Worm (Caenorhabditis elegans): ENCODE measurements around the gene Y38C1AA.6.

DNA sequence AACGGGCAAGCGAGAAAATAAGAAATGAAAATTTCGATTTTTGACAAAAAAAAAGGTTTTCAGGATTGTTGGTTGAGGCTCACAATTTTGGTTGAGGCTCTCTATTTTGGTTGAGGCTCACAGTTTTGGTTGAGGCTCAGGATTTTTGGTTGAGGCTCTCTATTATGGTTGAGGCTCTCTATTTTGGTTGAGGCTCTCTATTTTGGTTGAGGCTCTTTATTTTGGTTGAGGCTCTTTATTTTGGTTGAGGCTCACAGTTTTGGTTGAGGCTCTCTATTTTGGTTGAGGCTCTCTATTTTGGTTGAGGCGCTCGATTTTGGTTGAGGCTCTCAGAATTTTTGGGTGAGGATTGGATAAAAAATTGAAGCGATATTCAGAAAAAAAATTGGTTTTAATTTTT lies 42.8 kb upstream of the Y38C1AA.6 start:
- TF ChIP-seq aly-1 (tag; optimal IDR thresholded peaks at IDR 0.05) = no peak
- TF ChIP-seq ama-1 (optimal IDR thresholded peaks at IDR 0.05) = no peak
- TF ChIP-seq flt-1 (GFP tag; IDR thresholded peaks at IDR 0.05) = no peak
- no peak for TF ChIP-seq pes-1 (GFP tag; IDR thresholded peaks at IDR 0.05)
- no peak for TF ChIP-seq tbx-11 (GFP tag; IDR thresholded peaks at IDR 0.05)
